Worm (Caenorhabditis elegans): ENCODE results near the gene sar-1.

sar-1 gene

ce11 chrIV:4470885-4471772 lies 42.0 kb downstream of the sar-1 start (continued):
- peak; percentile 10 for TF ChIP-seq F23B12.7 (tag; optimal IDR thresholded peaks at IDR 0.05; ENCODE audit: insufficient read depth)
- TF ChIP-seq C17E4.6 (GFP tag; IDR thresholded peaks at IDR 0.05) = no peak
- TF ChIP-seq F52B5.7 (tag; optimal IDR thresholded peaks at IDR 0.05) = peak; percentile 47
- TF ChIP-seq ztf-26 (tag; optimal IDR thresholded peaks at IDR 0.05) = no peak
- TF ChIP-seq lin-26 (GFP tag; IDR thresholded peaks at IDR 0.05) = no peak
- no peak for TF ChIP-seq B0019.2 (GFP tag; conservative IDR thresholded peaks at IDR 0.05)
- peak; percentile 20 for TF ChIP-seq tbp1 (GFP tag; optimal IDR thresholded peaks at IDR 0.05)
- TF ChIP-seq hlh-26 (GFP tag; conservative IDR thresholded peaks at IDR 0.05) = no peak
- TF ChIP-seq mes-4 (tag; optimal IDR thresholded peaks at IDR 0.05) = no peak
- TF ChIP-seq bed-2 (GFP tag; IDR thresholded peaks at IDR 0.05) = 0 out of 2 replicates have a peak, but pooled peaks have one; percentile 22
- no peak for TF ChIP-seq ztf-25 (GFP tag; IDR thresholded peaks at IDR 0.05)
- TF ChIP-seq sptf-2 (GFP tag; optimal IDR thresholded peaks at IDR 0.05) = no peak
- TF ChIP-seq rec-8 (tag; optimal IDR thresholded peaks at IDR 0.05) = no peak
- TF ChIP-seq ztf-22 (GFP tag; optimal IDR thresholded peaks at IDR 0.05) = no peak
- no peak for TF ChIP-seq tlf-1 (GFP tag; optimal IDR thresholded peaks at IDR 0.05)
- no peak for TF ChIP-seq Y79H2A.3 (GFP tag; conservative IDR thresholded peaks at IDR 0.05)
- no peak for TF ChIP-seq ets-4 (GFP tag; optimal IDR thresholded peaks at IDR 0.05)
- TF ChIP-seq madf-10 (tag; optimal IDR thresholded peaks at IDR 0.05) = no peak
- no peak for TF ChIP-seq rcor-1 (GFP tag; IDR thresholded peaks at IDR 0.05)
- peak; percentile 63 for TF ChIP-seq nfyb-1 (GFP tag; IDR thresholded peaks at IDR 0.05)
- TF ChIP-seq ceh-40 (GFP tag; IDR thresholded peaks at IDR 0.05) = no peak
- no peak for TF ChIP-seq lsy-27 (tag; optimal IDR thresholded peaks at IDR 0.05; ENCODE audit: borderline replicate concordance, insufficient read depth)
- no peak for TF ChIP-seq F10E7.11 (tag; optimal IDR thresholded peaks at IDR 0.05)
- TF ChIP-seq madf-3 (GFP tag; IDR thresholded peaks at IDR 0.05) = peak; percentile 11; the same call in 1 of the 2 replicates
- peak; percentile 4 for TF ChIP-seq dpl-1 (GFP tag; optimal IDR thresholded peaks at IDR 0.05)
- TF ChIP-seq hlh-12 (tag; optimal IDR thresholded peaks at IDR 0.05) = no peak
- no peak for TF ChIP-seq snpc-1.1 (tag; optimal IDR thresholded peaks at IDR 0.05; ENCODE audit: insufficient read depth)
- peak; percentile 47 for TF ChIP-seq ama-1 (optimal IDR thresholded peaks at IDR 0.05)
- TF ChIP-seq ama-1 (GFP tag; optimal IDR thresholded peaks at IDR 0.05) = peak in 1 of 2 experiments; percentile 9
- TF ChIP-seq zim-3 (tag; optimal IDR thresholded peaks at IDR 0.05) = peak; percentile 25
- no peak for TF ChIP-seq nhr-27 (tag; optimal IDR thresholded peaks at IDR 0.05)
- no peak for TF ChIP-seq lin-35 (GFP tag; optimal IDR thresholded peaks at IDR 0.05)
- no peak for TF ChIP-seq tbx-9 (tag; optimal IDR thresholded peaks at IDR 0.05; ENCODE audit: borderline replicate concordance)
- no peak for TF ChIP-seq Y67H2A.10 (GFP tag; conservative IDR thresholded peaks at IDR 0.05)
- TF ChIP-seq lir-1 (GFP tag; conservative IDR thresholded peaks at IDR 0.05) = peak; percentile 38; the same call in 1 of the 2 replicates
- TF ChIP-seq lsl-1 (GFP tag; optimal IDR thresholded peaks at IDR 0.05) = peak; percentile 33
- no peak; the same call in 1 of the 2 replicates for TF ChIP-seq Y95B8A.8 (GFP tag; IDR thresholded peaks at IDR 0.05)
- no peak for TF ChIP-seq F55B11.4 (tag; optimal IDR thresholded peaks at IDR 0.05; ENCODE audit: borderline replicate concordance, insufficient read depth)
- TF ChIP-seq mel-28 (tag; optimal IDR thresholded peaks at IDR 0.05; ENCODE audit: borderline replicate concordance) = no peak
- TF ChIP-seq xnd-1 (tag; optimal IDR thresholded peaks at IDR 0.05) = no peak
- TF ChIP-seq Y56A3A.18 (GFP tag; IDR thresholded peaks at IDR 0.05) = 0 out of 2 replicates have a peak, but pooled peaks have one; percentile 15
- TF ChIP-seq zfh-2 (GFP tag; conservative IDR thresholded peaks at IDR 0.05) = peak; percentile 96
- no peak for TF ChIP-seq sea-2 (GFP tag; IDR thresholded peaks at IDR 0.05)
- TF ChIP-seq bed-1 (GFP tag; IDR thresholded peaks at IDR 0.05) = no peak
- TF ChIP-seq K12H6.12 (tag; optimal IDR thresholded peaks at IDR 0.05) = no peak
- TF ChIP-seq hmg-20 (GFP tag; IDR thresholded peaks at IDR 0.05) = no peak
